Worm (Caenorhabditis elegans) whole organism, L2 larva: Measurements from ENCODE around the gene ZK1290.13.

Experiments used
- F13H6.1 ChIP-seq: sonication (generic microtip); optimal IDR thresholded peaks from 2 replicates; lab custom pipeline; 2016; ENCODE audit warnings: missing genetic modification characterization, missing compliant biosample characterization
- ceh-16 ChIP-seq: fragments of 150-350 bp; optimal IDR thresholded peaks from 2 replicates; lab custom pipeline; 2014; ENCODE audit warnings: missing biosample characterization, missing genetic modification characterization
- ceh-82 ChIP-seq: fragments of 150-350 bp; optimal IDR thresholded peaks from 2 replicates; lab custom pipeline; 2014; ENCODE audit warnings: missing biosample characterization, missing genetic modification characterization
- egl-27 ChIP-seq: sonication (generic microtip); optimal IDR thresholded peaks from 3 replicates; lab custom pipeline; 2017; ENCODE audit warnings: missing biosample characterization, missing genetic modification reagents, missing genetic modification characterization
- lsy-2 ChIP-seq, 2 experiments: fragments of 150-350 bp in 1 of 2; sonication (generic microtip) in 1 of 2; optimal IDR thresholded peaks; 2 replicates each; lab custom pipeline; 2014 to 2017; ENCODE audit warnings: missing biosample characterization in 2 of 2, missing genetic modification characterization in 2 of 2
- mdl-1 ChIP-seq, 2 experiments: fragments of 150-350 bp in 1 of 2; sonication (generic microtip) in 1 of 2; optimal IDR thresholded peaks; 2 replicates each; lab custom pipeline; 2017; ENCODE audit warnings: missing biosample characterization in 2 of 2, missing genetic modification characterization in 2 of 2
- nhr-129 ChIP-seq: fragments of 150-350 bp; optimal IDR thresholded peaks from 2 replicates; lab custom pipeline; 2014; ENCODE audit warnings: missing biosample characterization, missing genetic modification characterization
- nhr-237 ChIP-seq: fragments of 150-350 bp; optimal IDR thresholded peaks from 2 replicates; lab custom pipeline; 2014; ENCODE audit warnings: missing biosample characterization, missing genetic modification characterization
- zag-1 ChIP-seq: fragments of 150-350 bp; optimal IDR thresholded peaks from 2 replicates; lab custom pipeline; 2014; ENCODE audit warnings: missing biosample characterization, missing genetic modification characterization

DNA sequence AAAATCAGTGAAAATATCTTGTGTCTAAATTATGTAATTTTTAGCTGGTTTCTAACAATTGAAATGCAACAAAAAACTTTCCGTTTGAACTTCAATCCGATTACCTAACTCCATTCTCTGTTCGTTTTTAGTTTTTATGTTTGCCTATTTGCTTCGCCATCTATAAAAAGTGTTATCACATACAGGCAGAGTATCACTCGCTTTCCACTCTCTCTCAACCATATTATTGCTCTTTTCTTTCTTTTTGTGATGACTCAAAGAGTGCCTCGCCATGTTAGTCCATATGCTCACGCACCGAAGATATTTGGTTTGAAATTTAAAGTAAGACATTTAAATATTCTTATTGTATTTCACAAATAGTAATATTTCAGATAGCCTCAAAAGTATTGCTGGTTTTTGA lies at the start of gene ZK1290.13:
- TF ChIP-seq ceh-82 (tag; lab: Kevin White, UChicago), result no peak
- no peak for TF ChIP-seq mdl-1 (tag; optimal IDR thresholded peaks at IDR 0.05; lab: Kevin White, UChicago)
- TF ChIP-seq nhr-237, result no peak
- TF ChIP-seq zag-1 (tag; lab: Kevin White, UChicago), result no peak
- TF ChIP-seq ceh-16 (tag; lab: Kevin White, UChicago), result no peak
- no peak for TF ChIP-seq F13H6.1 (tag; lab: Kevin White, UChicago)
- no peak for TF ChIP-seq lsy-2 (tag; optimal IDR thresholded peaks at IDR 0.05; lab: Kevin White, UChicago)
- TF ChIP-seq egl-27, result no peak
- no peak for TF ChIP-seq nhr-129 (tag; lab: Kevin White, UChicago)
